Fruit fly (Drosophila melanogaster) whole organism, embryonic: ENCODE measurements around the gene Sodq.

ENCODE experiments used
- Adf1 ChIP-seq: fragments of 200-800 bp; sonication (Bioruptor generic); IDR thresholded peaks from 2 replicates; pipeline ENCODE4 v1.3.6; 2022; ENCODE audit warnings: missing biosample characterization, missing genetic modification characterization
- Atf3 ChIP-seq: fragments of 200-800 bp; sonication (Bioruptor generic); optimal IDR thresholded peaks from 3 replicates; lab custom pipeline; 2016; ENCODE audit warnings: missing biosample characterization, missing genetic modification characterization
- CG10274 ChIP-seq: fragments of 200-800 bp; sonication (Bioruptor generic); optimal IDR thresholded peaks from 3 replicates; lab custom pipeline; 2017; ENCODE audit warnings: missing biosample characterization, mild to moderate bottlenecking, missing genetic modification characterization
- CG10366 ChIP-seq: fragments of 200-800 bp; sonication (Bioruptor generic); IDR thresholded peaks from 2 replicates; pipeline ENCODE4 v1.3.6; 2022; ENCODE audit warnings: missing biosample characterization, missing genetic modification characterization
- CG10959 ChIP-seq: fragments of 200-800 bp; sonication (Bioruptor generic); IDR thresholded peaks from 2 replicates; pipeline ENCODE4 v1.3.6; 2022; ENCODE audit warnings: missing biosample characterization, missing genetic modification characterization
- CG11695 ChIP-seq: fragments of 200-800 bp; sonication (Bioruptor generic); IDR thresholded peaks from 3 replicates; pipeline ENCODE4 v1.3.6; 2022; ENCODE audit warnings: missing biosample characterization, missing genetic modification characterization
- CG12299 ChIP-seq: fragments of 200-800 bp; sonication (Bioruptor generic); optimal IDR thresholded peaks from 2 replicates; lab custom pipeline; 2018; ENCODE audit warnings: missing biosample characterization, mild to moderate bottlenecking, missing genetic modification characterization
- CG14441 ChIP-seq: fragments of 200-800 bp; sonication (Bioruptor generic); IDR thresholded peaks from 2 replicates; pipeline ENCODE4 v1.3.6; 2022; ENCODE audit warnings: missing biosample characterization, missing genetic modification characterization
- CG14710 ChIP-seq: fragments of 200-800 bp; sonication (Bioruptor generic); optimal IDR thresholded peaks from 3 replicates; lab custom pipeline; 2019; ENCODE audit warnings: missing biosample characterization, mild to moderate bottlenecking, missing genetic modification characterization, moderate library complexity
- CG15011 ChIP-seq: fragments of 200-800 bp; sonication (Bioruptor generic); optimal IDR thresholded peaks from 3 replicates; lab custom pipeline; 2018; ENCODE audit warnings: missing biosample characterization, mild to moderate bottlenecking, missing genetic modification characterization
- CG1603 ChIP-seq: fragments of 200-800 bp; sonication (Bioruptor generic); optimal IDR thresholded peaks from 2 replicates; lab custom pipeline; 2019; ENCODE audit warnings: missing biosample characterization, mild to moderate bottlenecking, missing genetic modification characterization, moderate library complexity
- CG17361 ChIP-seq: fragments of 200-800 bp; sonication (Bioruptor generic); IDR thresholded peaks from 3 replicates; pipeline ENCODE4 v1.3.6; 2022; ENCODE audit warnings: missing biosample characterization, missing genetic modification characterization
- CG18262 ChIP-seq: fragments of 200-800 bp; optimal IDR thresholded peaks from 3 replicates; lab custom pipeline; 2019; ENCODE audit warnings: missing biosample characterization, mild to moderate bottlenecking, missing genetic modification characterization, moderate library complexity
- CG30020 ChIP-seq: fragments of 200-800 bp; optimal IDR thresholded peaks from 2 replicates; lab custom pipeline; 2019; ENCODE audit warnings: missing biosample characterization, mild to moderate bottlenecking, missing genetic modification characterization, moderate library complexity
- CG31441 ChIP-seq: fragments of 200-800 bp; sonication (Bioruptor generic); IDR thresholded peaks from 2 replicates; pipeline ENCODE4 v1.3.6; 2022; ENCODE audit warnings: missing biosample characterization, missing genetic modification characterization
- CG32767 ChIP-seq: fragments of 200-800 bp; sonication (Bioruptor generic); IDR thresholded peaks from 2 replicates; pipeline ENCODE4 v1.3.6; 2022; ENCODE audit warnings: missing biosample characterization, missing genetic modification characterization
- CG9215 ChIP-seq: fragments of 200-800 bp; sonication (Bioruptor generic); IDR thresholded peaks from 2 replicates; pipeline ENCODE4 v1.3.6; 2022; ENCODE audit warnings: missing biosample characterization, missing genetic modification characterization
- CG9609 ChIP-seq: fragments of 200-800 bp; sonication (Bioruptor generic); optimal IDR thresholded peaks from 3 replicates; lab custom pipeline; 2016; ENCODE audit warnings: missing biosample characterization, missing genetic modification characterization
- CG9727 ChIP-seq: fragments of 200-800 bp; sonication (Bioruptor generic); optimal IDR thresholded peaks from 3 replicates; lab custom pipeline; 2017; ENCODE audit warnings: missing biosample characterization, mild to moderate bottlenecking, missing genetic modification characterization
- CG9797 ChIP-seq: fragments of 200-800 bp; sonication (Bioruptor generic); optimal IDR thresholded peaks from 3 replicates; lab custom pipeline; 2018; ENCODE audit warnings: missing biosample characterization, mild to moderate bottlenecking, missing genetic modification characterization
- Dbx ChIP-seq: fragments of 200-800 bp; sonication (Bioruptor generic); IDR thresholded peaks from 3 replicates; pipeline ENCODE4 v1.3.6; 2022; ENCODE audit warnings: missing biosample characterization, missing genetic modification characterization
- Dek ChIP-seq: fragments of 200-800 bp; sonication (Bioruptor generic); optimal IDR thresholded peaks from 3 replicates; lab custom pipeline; 2019; ENCODE audit warnings: missing biosample characterization, mild to moderate bottlenecking, missing genetic modification characterization, moderate library complexity
- H15 ChIP-seq: fragments of 200-800 bp; sonication (Bioruptor generic); IDR thresholded peaks from 3 replicates; pipeline ENCODE4 v1.3.6; 2022; ENCODE audit warnings: missing biosample characterization, missing genetic modification characterization
- HLH54F ChIP-seq: fragments of 200-800 bp; sonication (Bioruptor generic); optimal IDR thresholded peaks from 3 replicates; lab custom pipeline; 2016; ENCODE audit warnings: missing biosample characterization, missing genetic modification characterization
- Jarid2 ChIP-seq: fragments of 200-800 bp; sonication (Bioruptor generic); optimal IDR thresholded peaks from 3 replicates; lab custom pipeline; 2017; ENCODE audit warnings: mild to moderate bottlenecking, missing biosample characterization, missing genetic modification reagents, missing genetic modification characterization
- Nf-YA ChIP-seq: fragments of 200-800 bp; sonication (Bioruptor generic); IDR thresholded peaks from 2 replicates; pipeline ENCODE4 v1.3.6; 2022; ENCODE audit warnings: missing biosample characterization, missing genetic modification characterization
- Oaz ChIP-seq: fragments of 200-800 bp; sonication (Bioruptor generic); IDR thresholded peaks from 2 replicates; pipeline ENCODE4 v1.3.6; 2022; ENCODE audit warnings: missing biosample characterization, missing genetic modification characterization
- Pdp1 ChIP-seq, 2 experiments: fragments of 200-800 bp; sonication (Bioruptor generic); optimal IDR thresholded peaks; 3 replicates each; lab custom pipeline; 2016; ENCODE audit warnings: missing biosample characterization in 2 of 2, missing genetic modification characterization in 2 of 2, mild to moderate bottlenecking in 1 of 2, moderate library complexity in 1 of 2
- Ptx1 ChIP-seq: fragments of 200-800 bp; sonication (Bioruptor generic); IDR thresholded peaks from 2 replicates; pipeline ENCODE4 v1.3.6; 2022; ENCODE audit warnings: missing biosample characterization, missing genetic modification characterization
- Spps ChIP-seq: fragments of 200-800 bp; sonication (Bioruptor generic); optimal IDR thresholded peaks from 2 replicates; lab custom pipeline; 2018; ENCODE audit warnings: missing biosample characterization, mild to moderate bottlenecking, missing genetic modification characterization
- Taf1 ChIP-seq: fragments of 200-800 bp; sonication (Bioruptor generic); IDR thresholded peaks from 2 replicates; pipeline ENCODE4 v1.3.6; 2022; ENCODE audit warnings: missing biosample characterization, missing genetic modification characterization
- Tbp ChIP-seq: fragments of >200 bp; optimal IDR thresholded peaks from 2 replicates; lab custom pipeline; 2018; ENCODE audit warnings: missing biosample characterization, missing genetic modification characterization
- Xbp1 ChIP-seq: fragments of 200-800 bp; sonication (Bioruptor generic); optimal IDR thresholded peaks from 3 replicates; lab custom pipeline; 2016; ENCODE audit warnings: missing biosample characterization, mild to moderate bottlenecking, missing genetic modification characterization
- btn ChIP-seq: fragments of 200-800 bp; sonication (Bioruptor generic); optimal IDR thresholded peaks from 2 replicates; lab custom pipeline; 2016; ENCODE audit warnings: missing biosample characterization, missing genetic modification characterization
- cad ChIP-seq: fragments of >200 bp; optimal IDR thresholded peaks from 2 replicates; lab custom pipeline; 2017; ENCODE audit warnings: missing biosample characterization, missing genetic modification characterization
- cg ChIP-seq: fragments of 200-800 bp; sonication (Bioruptor generic); optimal IDR thresholded peaks from 3 replicates; lab custom pipeline; 2019; ENCODE audit warnings: missing biosample characterization, mild to moderate bottlenecking, missing genetic modification characterization, moderate library complexity
- chm ChIP-seq: fragments of 200-800 bp; sonication (Bioruptor generic); IDR thresholded peaks from 2 replicates; pipeline ENCODE4 v1.3.6; 2022; ENCODE audit warnings: missing biosample characterization, missing genetic modification characterization
- chn ChIP-seq: fragments of 200-800 bp; sonication (Bioruptor generic); optimal IDR thresholded peaks from 2 replicates; lab custom pipeline; 2016; ENCODE audit warnings: missing biosample characterization, missing genetic modification characterization
- crc ChIP-seq: fragments of 200-800 bp; sonication (Bioruptor generic); optimal IDR thresholded peaks from 2 replicates; lab custom pipeline; 2016; ENCODE audit warnings: missing biosample characterization, missing genetic modification characterization
- ems ChIP-seq: fragments of 200-800 bp; sonication (Bioruptor generic); optimal IDR thresholded peaks from 3 replicates; lab custom pipeline; 2016; ENCODE audit warnings: missing biosample characterization, missing genetic modification characterization
- ewg ChIP-seq: fragments of 200-800 bp; sonication (Bioruptor generic); optimal IDR thresholded peaks from 3 replicates; lab custom pipeline; 2017; ENCODE audit warnings: mild to moderate bottlenecking, missing biosample characterization, missing genetic modification reagents, missing genetic modification characterization
- ftz-f1 ChIP-seq: fragments of 200-800 bp; sonication (Bioruptor generic); optimal IDR thresholded peaks from 2 replicates; lab custom pipeline; 2016; ENCODE audit warnings: missing biosample characterization, missing genetic modification characterization
- gcm ChIP-seq: fragments of 200-800 bp; sonication (Bioruptor generic); optimal IDR thresholded peaks from 2 replicates; lab custom pipeline; 2019; ENCODE audit warnings: missing biosample characterization, mild to moderate bottlenecking, missing genetic modification characterization, moderate library complexity
- lov ChIP-seq, 2 experiments: fragments of 200-800 bp in 1 of 2; fragments of >200 bp in 1 of 2; sonication (Bioruptor generic) in 1 of 2; IDR thresholded peaks in 1 of 2; optimal IDR thresholded peaks in 1 of 2; 2 replicates in 1 of 2; 3 replicates in 1 of 2; pipeline versions ENCODE4 v1.3.6 to Lab custom; 2017 to 2022; ENCODE audit warnings: missing biosample characterization in 1 of 2, missing genetic modification characterization in 1 of 2
- prd ChIP-seq, 3 experiments: fragments of >200 bp in 2 of 3; fragments of 200-800 bp in 1 of 3; sonication (Bioruptor generic) in 1 of 3; optimal IDR thresholded peaks in 2 of 3; IDR thresholded peaks in 1 of 3; 2 replicates in 2 of 3; 3 replicates in 1 of 3; pipeline versions ENCODE4 v1.3.6 to Lab custom; 2017 to 2022; ENCODE audit warnings: missing biosample characterization in 1 of 3, missing genetic modification characterization in 1 of 3
- ranshi ChIP-seq: fragments of 200-800 bp; sonication (Bioruptor generic); IDR thresholded peaks from 2 replicates; pipeline ENCODE4 v1.3.6; 2022; ENCODE audit warnings: missing biosample characterization, missing genetic modification characterization
- sd ChIP-seq: fragments of 200-800 bp; sonication (Bioruptor generic); optimal IDR thresholded peaks from 3 replicates; lab custom pipeline; 2018; ENCODE audit warnings: missing biosample characterization, mild to moderate bottlenecking, missing genetic modification characterization, moderate library complexity
- sqz ChIP-seq: fragments of 200-800 bp; sonication (Bioruptor generic); optimal IDR thresholded peaks from 3 replicates; lab custom pipeline; 2018; ENCODE audit warnings: missing biosample characterization, mild to moderate bottlenecking, missing genetic modification characterization
- vfl ChIP-seq: fragments of 200-800 bp; sonication (Bioruptor generic); optimal IDR thresholded peaks from 2 replicates; lab custom pipeline; 2016; ENCODE audit warnings: missing biosample characterization, missing genetic modification characterization
- z ChIP-seq: fragments of 200-800 bp; sonication (Bioruptor generic); IDR thresholded peaks from 3 replicates; pipeline ENCODE4 v1.3.6; 2022; ENCODE audit warnings: missing biosample characterization, missing genetic modification characterization

Gene Sodq

dm6 chr3R:25888307-25889075, 7.1 kb upstream of the Sodq start, which contains the start of gene Lnk (continued):
- TF ChIP-seq CG14441 (GFP tag; lab: Robert Waterston, UW) (no peak), Taf1 (no peak), cad (GFP tag; lab: Kevin White, UChicago) (no peak), prd (optimal IDR thresholded peaks at IDR 0.05; lab: Kevin White, UChicago) (no peak), prd (GFP tag; IDR thresholded peaks at IDR 0.05; lab: Robert Waterston, UW) (no peak), gcm (GFP tag; lab: Kevin White, UChicago) (no peak), Dbx (no peak), Oaz (no peak), H15 (no peak), Jarid2 (GFP tag; lab: Kevin White, UChicago) (no peak), CG9609 (GFP tag; lab: Kevin White, UChicago) (peak; percentile 21), Dek (tag; lab: Kevin White, UChicago) (peak; percentile 11), CG17361 (peak; percentile 28; the same call in 2 of the 3 replicates), CG14710 (tag; lab: Kevin White, UChicago) (peak; percentile 54), chm (GFP tag; lab: Robert Waterston, UW) (no peak), Atf3 (GFP tag; lab: Kevin White, UChicago) (no peak), crc (GFP tag; lab: Kevin White, UChicago) (no peak), Spps (tag; lab: Kevin White, UChicago) (no peak), ftz-f1 (GFP tag; lab: Kevin White, UChicago) (no peak), CG9797 (peak; percentile 79), Adf1 (GFP tag; lab: Robert Waterston, UW) (no peak), HLH54F (peak; percentile 0), CG10366 (GFP tag; lab: Robert Waterston, UW) (no peak), ewg (GFP tag; lab: Kevin White, UChicago) (no peak), CG10274 (GFP tag; lab: Kevin White, UChicago) (no peak), Tbp (GFP tag; lab: Kevin White, UChicago) (no peak), CG32767 (GFP tag; lab: Robert Waterston, UW) (no peak), cg (GFP tag; lab: Kevin White, UChicago) (peak; percentile 98), CG15011 (no peak), Pdp1 (GFP tag; optimal IDR thresholded peaks at IDR 0.05; lab: Kevin White, UChicago) (no peak), Xbp1 (GFP tag; lab: Kevin White, UChicago) (peak; percentile 18), CG31441 (no peak), lov (optimal IDR thresholded peaks at IDR 0.05; lab: Kevin White, UChicago) (no peak), lov (GFP tag; IDR thresholded peaks at IDR 0.05; lab: Robert Waterston, UW) (no peak), ranshi (GFP tag; lab: Robert Waterston, UW) (no peak), CG9727 (peak; percentile 4), CG11695 (GFP tag; lab: Robert Waterston, UW) (no peak), sqz (GFP tag; lab: Kevin White, UChicago) (peak; percentile 14), btn (no peak), ems (no peak), CG12299 (tag; lab: Kevin White, UChicago) (no peak), z (no peak), Nf-YA (GFP tag; lab: Robert Waterston, UW) (no peak), CG18262 (tag; lab: Kevin White, UChicago) (no peak), vfl (GFP tag; lab: Kevin White, UChicago) (no peak), CG30020 (peak; percentile 12), CG1603 (tag; lab: Kevin White, UChicago) (peak; percentile 83), chn (GFP tag; lab: Kevin White, UChicago) (peak; percentile 36), CG10959 (GFP tag; lab: Robert Waterston, UW) (no peak), Ptx1 (GFP tag; lab: Robert Waterston, UW) (no peak), sd (tag; lab: Kevin White, UChicago) (peak; percentile 90), CG9215 (GFP tag; lab: Robert Waterston, UW) (no peak)
